Worm (Caenorhabditis elegans): Measurements from ENCODE around the gene mrpl-10.

DNA sequence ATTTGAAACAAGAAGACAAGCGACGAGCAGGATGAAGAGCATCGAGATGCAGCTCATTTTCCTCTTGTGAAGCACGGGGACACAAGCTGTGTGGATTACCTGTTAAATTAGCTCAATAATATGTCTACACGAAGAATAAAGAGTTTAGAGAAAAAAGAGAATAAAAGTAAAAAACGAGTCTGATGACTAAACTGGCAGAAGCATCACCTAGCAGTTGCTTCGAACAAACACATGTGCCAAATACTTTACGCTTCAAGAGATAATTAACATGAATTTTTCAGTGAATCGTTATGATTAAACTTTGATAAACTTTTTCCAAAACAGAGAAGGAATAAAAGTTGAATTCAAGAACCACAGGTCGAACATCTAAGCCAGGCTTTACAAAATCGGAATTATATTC is 17.0 kb upstream of the mrpl-10 start, which contains the start of gene nlp-55:
- TF ChIP-seq nhr-237 (tag; optimal IDR thresholded peaks at IDR 0.05) (no peak), skn-1 (tag; optimal IDR thresholded peaks at IDR 0.05) (no peak), lim-7 (GFP tag; IDR thresholded peaks at IDR 0.05) (no peak), aha-1 (tag) (no peak), unc-62 (GFP tag; optimal IDR thresholded peaks at IDR 0.05 in 1 of 2) (no peak), unc-62 (tag; optimal IDR thresholded peaks at IDR 0.05) (no peak), php-3 (GFP tag; IDR thresholded peaks at IDR 0.05) (no peak), dve-1 (tag; optimal IDR thresholded peaks at IDR 0.05; ENCODE audit: insufficient read depth) (no peak), duxl-1 (tag; optimal IDR thresholded peaks at IDR 0.05; ENCODE audit: poor library complexity) (no peak), mes-2 (tag; optimal IDR thresholded peaks at IDR 0.05; ENCODE audit: poor library complexity, severe bottlenecking) (no peak), lin-13 (GFP tag; optimal IDR thresholded peaks at IDR 0.05) (no peak), ceh-82 (tag; optimal IDR thresholded peaks at IDR 0.05) (no peak), R02D3.7 (tag; optimal IDR thresholded peaks at IDR 0.05) (no peak)
